Fruit fly (Drosophila melanogaster) whole organism, embryonic: Measurements from ENCODE around the gene CG4733.

Experiments
- Adf1 ChIP-seq: fragments of 200-800 bp; sonication (Bioruptor generic); IDR thresholded peaks from 2 replicates; pipeline ENCODE4 v1.3.6; 2022; ENCODE audit warnings: missing biosample characterization, missing genetic modification characterization
- Atf3 ChIP-seq: fragments of 200-800 bp; sonication (Bioruptor generic); optimal IDR thresholded peaks from 3 replicates; lab custom pipeline; 2016; ENCODE audit warnings: missing biosample characterization, missing genetic modification characterization
- Bdp1 ChIP-seq: fragments of 200-800 bp; sonication (Bioruptor generic); optimal IDR thresholded peaks from 3 replicates; lab custom pipeline; 2016; ENCODE audit warnings: missing biosample characterization, missing genetic modification characterization
- CG10147 ChIP-seq: fragments of 200-800 bp; sonication (Bioruptor generic); optimal IDR thresholded peaks from 2 replicates; lab custom pipeline; 2019; ENCODE audit warnings: missing biosample characterization, mild to moderate bottlenecking, missing genetic modification characterization, moderate library complexity
- CG1233 ChIP-seq: fragments of 200-800 bp; sonication (Bioruptor generic); optimal IDR thresholded peaks from 4 replicates; lab custom pipeline; 2018; ENCODE audit warnings: missing biosample characterization, mild to moderate bottlenecking, missing genetic modification characterization
- CG14441 ChIP-seq: fragments of 200-800 bp; sonication (Bioruptor generic); IDR thresholded peaks from 2 replicates; pipeline ENCODE4 v1.3.6; 2022; ENCODE audit warnings: missing biosample characterization, missing genetic modification characterization
- CG14667 ChIP-seq: fragments of 200-800 bp; sonication (Bioruptor generic); IDR thresholded peaks from 2 replicates; pipeline ENCODE4 v1.3.6; 2022; ENCODE audit warnings: missing biosample characterization, missing genetic modification characterization
- CG18764 ChIP-seq: fragments of 200-800 bp; sonication (Bioruptor generic); optimal IDR thresholded peaks from 3 replicates; lab custom pipeline; 2016; ENCODE audit warnings: missing biosample characterization, missing genetic modification characterization
- CG2678 ChIP-seq: fragments of 200-800 bp; sonication (Bioruptor generic); optimal IDR thresholded peaks from 3 replicates; lab custom pipeline; 2019; ENCODE audit warnings: missing biosample characterization, mild to moderate bottlenecking, missing genetic modification characterization, moderate library complexity
- CG6791 ChIP-seq: fragments of 200-800 bp; sonication (Bioruptor generic); IDR thresholded peaks from 3 replicates; pipeline ENCODE4 v1.3.6; 2022; ENCODE audit warnings: missing biosample characterization, missing genetic modification characterization; ENCODE audit not compliant: partially characterized antibody
- CG7271 ChIP-seq: fragments of 200-800 bp; sonication (Bioruptor generic); optimal IDR thresholded peaks from 2 replicates; lab custom pipeline; 2018; ENCODE audit warnings: missing biosample characterization, mild to moderate bottlenecking, missing genetic modification characterization, moderate library complexity
- CG7357 ChIP-seq: fragments of 200-800 bp; sonication (Bioruptor generic); IDR thresholded peaks from 3 replicates; pipeline ENCODE4 v1.3.6; 2022; ENCODE audit warnings: missing biosample characterization, missing genetic modification characterization
- CG7745 ChIP-seq: fragments of 200-800 bp; sonication (Bioruptor generic); optimal IDR thresholded peaks from 2 replicates; lab custom pipeline; 2018; ENCODE audit warnings: missing biosample characterization, mild to moderate bottlenecking, missing genetic modification characterization, moderate library complexity
- CG7928 ChIP-seq: fragments of 200-800 bp; sonication (Bioruptor generic); optimal IDR thresholded peaks from 2 replicates; lab custom pipeline; 2017; ENCODE audit warnings: missing biosample characterization, mild to moderate bottlenecking, missing genetic modification characterization
- CG9797 ChIP-seq: fragments of 200-800 bp; sonication (Bioruptor generic); optimal IDR thresholded peaks from 3 replicates; lab custom pipeline; 2018; ENCODE audit warnings: missing biosample characterization, mild to moderate bottlenecking, missing genetic modification characterization
- Doc2 ChIP-seq: fragments of 200-800 bp; sonication (Bioruptor generic); IDR thresholded peaks from 2 replicates; pipeline ENCODE4 v1.3.6; 2022; ENCODE audit warnings: missing biosample characterization, missing genetic modification characterization
- Doc3 ChIP-seq: fragments of 200-800 bp; sonication (Bioruptor generic); IDR thresholded peaks from 3 replicates; pipeline ENCODE4 v1.3.6; 2022; ENCODE audit warnings: missing biosample characterization, missing genetic modification characterization; ENCODE audit not compliant: partially characterized antibody
- Ets97D ChIP-seq: fragments of 200-800 bp; sonication (Bioruptor generic); optimal IDR thresholded peaks from 3 replicates; lab custom pipeline; 2016; ENCODE audit warnings: missing biosample characterization, missing genetic modification characterization
- Fer1 ChIP-seq: fragments of 200-800 bp; sonication (Bioruptor generic); optimal IDR thresholded peaks from 2 replicates; lab custom pipeline; 2017; ENCODE audit warnings: missing biosample characterization, mild to moderate bottlenecking, missing genetic modification characterization
- HLH54F ChIP-seq: fragments of 200-800 bp; sonication (Bioruptor generic); optimal IDR thresholded peaks from 3 replicates; lab custom pipeline; 2016; ENCODE audit warnings: missing biosample characterization, missing genetic modification characterization
- MESR4 ChIP-seq: fragments of 200-800 bp; sonication (Bioruptor generic); optimal IDR thresholded peaks from 2 replicates; lab custom pipeline; 2018; ENCODE audit warnings: missing biosample characterization, mild to moderate bottlenecking, missing genetic modification characterization, moderate library complexity
- NfI ChIP-seq: fragments of 200-800 bp; sonication (Bioruptor generic); optimal IDR thresholded peaks from 3 replicates; lab custom pipeline; 2018; ENCODE audit warnings: missing biosample characterization, mild to moderate bottlenecking, missing genetic modification characterization, moderate library complexity
- ab ChIP-seq: fragments of 200-800 bp; sonication (Bioruptor generic); optimal IDR thresholded peaks from 2 replicates; lab custom pipeline; 2016; ENCODE audit warnings: missing biosample characterization, missing genetic modification characterization
- ap ChIP-seq: fragments of 200-800 bp; sonication (Bioruptor generic); IDR thresholded peaks from 2 replicates; pipeline ENCODE4 v1.3.6; 2022; ENCODE audit warnings: missing biosample characterization, missing genetic modification characterization
- az2 ChIP-seq: fragments of 200-800 bp; sonication (Bioruptor generic); optimal IDR thresholded peaks from 3 replicates; lab custom pipeline; 2016; ENCODE audit warnings: missing biosample characterization, missing genetic modification characterization
- cg ChIP-seq: fragments of 200-800 bp; sonication (Bioruptor generic); optimal IDR thresholded peaks from 3 replicates; lab custom pipeline; 2019; ENCODE audit warnings: missing biosample characterization, mild to moderate bottlenecking, missing genetic modification characterization, moderate library complexity
- crc ChIP-seq: fragments of 200-800 bp; sonication (Bioruptor generic); optimal IDR thresholded peaks from 2 replicates; lab custom pipeline; 2016; ENCODE audit warnings: missing biosample characterization, missing genetic modification characterization
- dmrt99B ChIP-seq: fragments of 200-800 bp; sonication (Bioruptor generic); optimal IDR thresholded peaks from 2 replicates; lab custom pipeline; 2018; ENCODE audit warnings: missing biosample characterization, mild to moderate bottlenecking, missing genetic modification characterization, moderate library complexity
- fd96Cb ChIP-seq: fragments of 200-800 bp; sonication (Bioruptor generic); optimal IDR thresholded peaks from 2 replicates; lab custom pipeline; 2018; ENCODE audit warnings: missing biosample characterization, mild to moderate bottlenecking, missing genetic modification characterization, moderate library complexity
- ftz-f1 ChIP-seq: fragments of 200-800 bp; sonication (Bioruptor generic); optimal IDR thresholded peaks from 2 replicates; lab custom pipeline; 2016; ENCODE audit warnings: missing biosample characterization, missing genetic modification characterization
- grn ChIP-seq: fragments of 200-800 bp; sonication (Bioruptor generic); optimal IDR thresholded peaks from 3 replicates; lab custom pipeline; 2017; ENCODE audit warnings: missing biosample characterization, missing genetic modification characterization
- gro ChIP-seq: fragments of 200-800 bp; sonication (Bioruptor generic); optimal IDR thresholded peaks from 2 replicates; lab custom pipeline; 2016; ENCODE audit warnings: missing biosample characterization, missing genetic modification characterization
- ind ChIP-seq: fragments of 200-800 bp; sonication (Bioruptor generic); optimal IDR thresholded peaks from 3 replicates; lab custom pipeline; 2016; ENCODE audit warnings: missing biosample characterization, missing genetic modification characterization
- kni ChIP-seq: fragments of 200-800 bp; sonication (Bioruptor generic); optimal IDR thresholded peaks from 3 replicates; lab custom pipeline; 2017; ENCODE audit warnings: mild to moderate bottlenecking, missing biosample characterization, missing genetic modification reagents, missing genetic modification characterization
- lov ChIP-seq, 2 experiments: fragments of 200-800 bp in 1 of 2; fragments of >200 bp in 1 of 2; sonication (Bioruptor generic) in 1 of 2; IDR thresholded peaks in 1 of 2; optimal IDR thresholded peaks in 1 of 2; 2 replicates in 1 of 2; 3 replicates in 1 of 2; pipeline versions ENCODE4 v1.3.6 to Lab custom; 2017 to 2022; ENCODE audit warnings: missing biosample characterization in 1 of 2, missing genetic modification characterization in 1 of 2
- maf-S ChIP-seq: fragments of 200-800 bp; sonication (Bioruptor generic); optimal IDR thresholded peaks from 2 replicates; lab custom pipeline; 2016; ENCODE audit warnings: missing biosample characterization, missing genetic modification characterization
- org-1 ChIP-seq: fragments of 200-800 bp; sonication (Bioruptor generic); optimal IDR thresholded peaks from 2 replicates; lab custom pipeline; 2017; ENCODE audit warnings: missing biosample characterization, missing genetic modification characterization
- slou ChIP-seq: fragments of 200-800 bp; sonication (Bioruptor generic); optimal IDR thresholded peaks from 3 replicates; lab custom pipeline; 2016; ENCODE audit warnings: missing biosample characterization, missing genetic modification characterization
- tgo ChIP-seq: fragments of 200-800 bp; sonication (Bioruptor generic); IDR thresholded peaks from 3 replicates; pipeline ENCODE4 v1.3.6; 2022; ENCODE audit warnings: missing biosample characterization, missing genetic modification characterization

The CG4733 gene

dm6 chr3R:19846870-19847590 lies 43.5 kb upstream of the CG4733 start, which contains the start of gene MICU3 (continued):
- peak; percentile 47 for TF ChIP-seq fd96Cb (tag; lab: Kevin White, UChicago)
- no peak for TF ChIP-seq crc (GFP tag; lab: Kevin White, UChicago)
- peak; percentile 62 for TF ChIP-seq az2
- peak; percentile 61 for TF ChIP-seq HLH54F (GFP tag; lab: Kevin White, UChicago)
- TF ChIP-seq CG7745 (tag; lab: Kevin White, UChicago) = no peak
- peak; percentile 80 for TF ChIP-seq Doc3 (GFP tag; lab: Robert Waterston, UW)
- TF ChIP-seq Atf3 (GFP tag; lab: Kevin White, UChicago) = peak; percentile 52
- TF ChIP-seq Ets97D (GFP tag; lab: Kevin White, UChicago) = peak; percentile 41
- TF ChIP-seq Fer1 (GFP tag; lab: Kevin White, UChicago) = peak; percentile 58
- peak; percentile 61 for TF ChIP-seq NfI
- TF ChIP-seq Bdp1 (GFP tag; lab: Kevin White, UChicago) = peak; percentile 65
- peak; percentile 42; the same call in 1 of the 2 replicates for TF ChIP-seq ap (GFP tag; lab: Robert Waterston, UW)
- peak; percentile 67 for TF ChIP-seq CG18764
- no peak for TF ChIP-seq CG7271 (tag; lab: Kevin White, UChicago)
- peak; percentile 65 for TF ChIP-seq CG14441 (GFP tag; lab: Robert Waterston, UW)
- no peak for TF ChIP-seq cg
- TF ChIP-seq CG14667 = no peak
- no peak for TF ChIP-seq CG9797 (GFP tag; lab: Kevin White, UChicago)
- TF ChIP-seq CG1233 (GFP tag; lab: Kevin White, UChicago) = peak; percentile 26
- no peak for TF ChIP-seq Adf1
- 0 out of 3 replicates have a peak, but pooled peaks have one; percentile 17 for TF ChIP-seq CG7357 (GFP tag; lab: Robert Waterston, UW)
- TF ChIP-seq slou (GFP tag; lab: Kevin White, UChicago) = no peak
- no peak for TF ChIP-seq kni (GFP tag; lab: Kevin White, UChicago)
- TF ChIP-seq maf-S = peak; percentile 57
- TF ChIP-seq CG10147 (GFP tag; lab: Kevin White, UChicago) = peak; percentile 80
- no peak for TF ChIP-seq gro (GFP tag; lab: Kevin White, UChicago)
- TF ChIP-seq grn (GFP tag; lab: Kevin White, UChicago) = no peak
- TF ChIP-seq CG2678 = peak; percentile 69
- TF ChIP-seq CG6791 (GFP tag; lab: Robert Waterston, UW) = peak; percentile 71; the same call in 2 of the 3 replicates
- no peak for TF ChIP-seq dmrt99B (tag; lab: Kevin White, UChicago)
- peak; percentile 52 for TF ChIP-seq CG7928 (GFP tag; lab: Kevin White, UChicago)
- TF ChIP-seq MESR4 = no peak
- TF ChIP-seq Doc2 (GFP tag; lab: Robert Waterston, UW) = no peak
- TF ChIP-seq ind (GFP tag; lab: Kevin White, UChicago) = peak; percentile 79
- TF ChIP-seq org-1 (GFP tag; lab: Kevin White, UChicago) = no peak
- TF ChIP-seq ab (GFP tag; lab: Kevin White, UChicago) = peak; percentile 17
- TF ChIP-seq lov (optimal IDR thresholded peaks at IDR 0.05; lab: Kevin White, UChicago) = no peak
- TF ChIP-seq lov (GFP tag; IDR thresholded peaks at IDR 0.05; lab: Robert Waterston, UW) = no peak
- no peak for TF ChIP-seq ftz-f1 (GFP tag; lab: Kevin White, UChicago)
- TF ChIP-seq tgo (GFP tag; lab: Robert Waterston, UW) = peak; percentile 53; the same call in 2 of the 3 replicates
